Fruit fly (Drosophila melanogaster) whole organism, embryonic: ENCODE data around the gene Torsin.
A peak's percentile ranks its signal among the peaks of the same experiment; 100 is the strongest.

Experiments used
- Atf3 ChIP-seq: fragments of 200-800 bp; sonication (Bioruptor generic); optimal IDR thresholded peaks from 3 replicates; lab custom pipeline; 2016; ENCODE audit warnings: missing biosample characterization, missing genetic modification characterization
- B-H1 ChIP-seq: fragments of 200-800 bp; sonication (Bioruptor generic); IDR thresholded peaks from 3 replicates; pipeline ENCODE4 v1.3.6; 2022; ENCODE audit warnings: missing biosample characterization, missing genetic modification characterization
- CG10147 ChIP-seq: fragments of 200-800 bp; sonication (Bioruptor generic); optimal IDR thresholded peaks from 2 replicates; lab custom pipeline; 2019; ENCODE audit warnings: missing biosample characterization, mild to moderate bottlenecking, missing genetic modification characterization, moderate library complexity
- CG10543 ChIP-seq: fragments of 200-800 bp; sonication (Bioruptor generic); optimal IDR thresholded peaks from 3 replicates; lab custom pipeline; 2017; ENCODE audit warnings: missing biosample characterization, mild to moderate bottlenecking, missing genetic modification characterization, moderate library complexity
- CG10654 ChIP-seq: fragments of 200-800 bp; sonication (Bioruptor generic); optimal IDR thresholded peaks from 2 replicates; lab custom pipeline; 2016; ENCODE audit warnings: missing biosample characterization, missing genetic modification characterization
- CG11504 ChIP-seq: fragments of 200-800 bp; sonication (Bioruptor generic); optimal IDR thresholded peaks from 3 replicates; lab custom pipeline; 2019; ENCODE audit warnings: missing biosample characterization, mild to moderate bottlenecking, missing genetic modification characterization, moderate library complexity
- CG12155 ChIP-seq: fragments of 200-800 bp; sonication (Bioruptor generic); optimal IDR thresholded peaks from 3 replicates; lab custom pipeline; 2016; ENCODE audit warnings: missing biosample characterization, missing genetic modification characterization
- CG12391 ChIP-seq: fragments of 200-800 bp; sonication (Bioruptor generic); optimal IDR thresholded peaks from 3 replicates; lab custom pipeline; 2018; ENCODE audit warnings: missing biosample characterization, mild to moderate bottlenecking, missing genetic modification characterization, moderate library complexity
- CG13624 ChIP-seq: fragments of 200-800 bp; sonication (Bioruptor generic); optimal IDR thresholded peaks from 2 replicates; lab custom pipeline; 2016; ENCODE audit warnings: missing biosample characterization, missing genetic modification characterization
- CG13894 ChIP-seq: fragments of 200-800 bp; sonication (Bioruptor generic); optimal IDR thresholded peaks from 3 replicates; lab custom pipeline; 2018; ENCODE audit warnings: missing biosample characterization, mild to moderate bottlenecking, missing genetic modification characterization, moderate library complexity
- CG15011 ChIP-seq: fragments of 200-800 bp; sonication (Bioruptor generic); optimal IDR thresholded peaks from 3 replicates; lab custom pipeline; 2018; ENCODE audit warnings: missing biosample characterization, mild to moderate bottlenecking, missing genetic modification characterization
- CG1647 ChIP-seq: fragments of 200-800 bp; sonication (Bioruptor generic); optimal IDR thresholded peaks from 3 replicates; lab custom pipeline; 2016; ENCODE audit warnings: missing biosample characterization, missing genetic modification characterization
- CG16779 ChIP-seq: fragments of 200-800 bp; sonication (Bioruptor generic); IDR thresholded peaks from 2 replicates; pipeline ENCODE4 v1.3.6; 2022; ENCODE audit warnings: missing biosample characterization, missing genetic modification characterization
- CG17361 ChIP-seq: fragments of 200-800 bp; sonication (Bioruptor generic); IDR thresholded peaks from 3 replicates; pipeline ENCODE4 v1.3.6; 2022; ENCODE audit warnings: missing biosample characterization, missing genetic modification characterization
- CG2202 ChIP-seq: fragments of 200-800 bp; sonication (Bioruptor generic); optimal IDR thresholded peaks from 2 replicates; lab custom pipeline; 2018; ENCODE audit warnings: missing biosample characterization, mild to moderate bottlenecking, missing genetic modification characterization
- CG34224 ChIP-seq: fragments of 200-800 bp; sonication (Bioruptor generic); IDR thresholded peaks from 3 replicates; pipeline ENCODE4 v1.3.6; 2022; ENCODE audit warnings: missing biosample characterization, missing genetic modification characterization; ENCODE audit not compliant: partially characterized antibody
- CG7271 ChIP-seq: fragments of 200-800 bp; sonication (Bioruptor generic); optimal IDR thresholded peaks from 2 replicates; lab custom pipeline; 2018; ENCODE audit warnings: missing biosample characterization, mild to moderate bottlenecking, missing genetic modification characterization, moderate library complexity
- CG7357 ChIP-seq: fragments of 200-800 bp; sonication (Bioruptor generic); IDR thresholded peaks from 3 replicates; pipeline ENCODE4 v1.3.6; 2022; ENCODE audit warnings: missing biosample characterization, missing genetic modification characterization
- CG7745 ChIP-seq: fragments of 200-800 bp; sonication (Bioruptor generic); optimal IDR thresholded peaks from 2 replicates; lab custom pipeline; 2018; ENCODE audit warnings: missing biosample characterization, mild to moderate bottlenecking, missing genetic modification characterization, moderate library complexity
- CG8944 ChIP-seq: fragments of 200-800 bp; sonication (Bioruptor generic); optimal IDR thresholded peaks from 3 replicates; lab custom pipeline; 2016; ENCODE audit warnings: missing biosample characterization, missing genetic modification characterization
- D19B ChIP-seq: fragments of 200-800 bp; sonication (Bioruptor generic); optimal IDR thresholded peaks from 2 replicates; lab custom pipeline; 2017; ENCODE audit warnings: missing biosample characterization, mild to moderate bottlenecking, missing genetic modification characterization
- Fer1 ChIP-seq: fragments of 200-800 bp; sonication (Bioruptor generic); optimal IDR thresholded peaks from 2 replicates; lab custom pipeline; 2017; ENCODE audit warnings: missing biosample characterization, mild to moderate bottlenecking, missing genetic modification characterization
- HLH54F ChIP-seq: fragments of 200-800 bp; sonication (Bioruptor generic); optimal IDR thresholded peaks from 3 replicates; lab custom pipeline; 2016; ENCODE audit warnings: missing biosample characterization, missing genetic modification characterization
- HLHmδ ChIP-seq: fragments of 200-800 bp; sonication (Bioruptor generic); optimal IDR thresholded peaks from 2 replicates; lab custom pipeline; 2018; ENCODE audit warnings: missing biosample characterization, mild to moderate bottlenecking, missing genetic modification characterization, moderate library complexity
- HmgZ ChIP-seq: fragments of 200-800 bp; sonication (Bioruptor generic); optimal IDR thresholded peaks from 2 replicates; lab custom pipeline; 2018; ENCODE audit warnings: missing biosample characterization, mild to moderate bottlenecking, missing genetic modification characterization
- Hr78 ChIP-seq, 2 experiments: fragments of 200-800 bp in 1 of 2; fragments of >200 bp in 1 of 2; sonication (Bioruptor generic) in 1 of 2; optimal IDR thresholded peaks; 2 replicates each; lab custom pipeline; 2017 to 2019; ENCODE audit warnings: missing biosample characterization in 2 of 2, missing genetic modification characterization in 2 of 2, mild to moderate bottlenecking in 1 of 2, moderate library complexity in 1 of 2
- Jarid2 ChIP-seq: fragments of 200-800 bp; sonication (Bioruptor generic); optimal IDR thresholded peaks from 3 replicates; lab custom pipeline; 2017; ENCODE audit warnings: mild to moderate bottlenecking, missing biosample characterization, missing genetic modification reagents, missing genetic modification characterization
- Nf-YA ChIP-seq: fragments of 200-800 bp; sonication (Bioruptor generic); IDR thresholded peaks from 2 replicates; pipeline ENCODE4 v1.3.6; 2022; ENCODE audit warnings: missing biosample characterization, missing genetic modification characterization
- NfI ChIP-seq: fragments of 200-800 bp; sonication (Bioruptor generic); optimal IDR thresholded peaks from 3 replicates; lab custom pipeline; 2018; ENCODE audit warnings: missing biosample characterization, mild to moderate bottlenecking, missing genetic modification characterization, moderate library complexity
- Sry-β ChIP-seq: fragments of 200-800 bp; sonication (Bioruptor generic); optimal IDR thresholded peaks from 2 replicates; lab custom pipeline; 2018; ENCODE audit warnings: missing biosample characterization, mild to moderate bottlenecking, missing genetic modification characterization, moderate library complexity
- Xrp1 ChIP-seq: fragments of 200-800 bp; sonication (Bioruptor generic); IDR thresholded peaks from 2 replicates; pipeline ENCODE4 v1.3.6; 2022; ENCODE audit warnings: missing biosample characterization, missing genetic modification characterization
- abd-A ChIP-seq: fragments of 200-800 bp; sonication (Bioruptor generic); optimal IDR thresholded peaks from 3 replicates; lab custom pipeline; 2019; ENCODE audit warnings: missing biosample characterization, mild to moderate bottlenecking, missing genetic modification characterization, moderate library complexity
- ato ChIP-seq: fragments of 200-800 bp; sonication (Bioruptor generic); IDR thresholded peaks from 2 replicates; pipeline ENCODE4 v1.3.6; 2022; ENCODE audit warnings: missing biosample characterization, missing genetic modification characterization; ENCODE audit not compliant: partially characterized antibody
- bsh ChIP-seq, 2 experiments: fragments of 200-800 bp; sonication (Bioruptor generic); optimal IDR thresholded peaks; 2 replicates each; lab custom pipeline; 2017 to 2018; ENCODE audit warnings: mild to moderate bottlenecking in 2 of 2, missing biosample characterization in 2 of 2, missing genetic modification characterization in 2 of 2, moderate library complexity in 1 of 2
- cad ChIP-seq: fragments of >200 bp; optimal IDR thresholded peaks from 2 replicates; lab custom pipeline; 2017; ENCODE audit warnings: missing biosample characterization, missing genetic modification characterization
- ci ChIP-seq: fragments of 200-800 bp; sonication (Bioruptor generic); IDR thresholded peaks from 3 replicates; pipeline ENCODE4 v1.3.6; 2022; ENCODE audit warnings: missing biosample characterization, missing genetic modification characterization
- danr ChIP-seq: fragments of 200-800 bp; sonication (Bioruptor generic); IDR thresholded peaks from 2 replicates; pipeline ENCODE4 v1.3.6; 2022; ENCODE audit warnings: missing biosample characterization, missing genetic modification characterization
- dysf ChIP-seq: fragments of 200-800 bp; sonication (Bioruptor generic); IDR thresholded peaks from 3 replicates; pipeline ENCODE4 v1.3.6; 2022; ENCODE audit warnings: missing biosample characterization, missing genetic modification characterization
- jigr1 ChIP-seq: fragments of 200-800 bp; sonication (Bioruptor generic); IDR thresholded peaks from 3 replicates; pipeline ENCODE4 v1.3.6; 2022; ENCODE audit warnings: missing biosample characterization, missing genetic modification characterization
- knrl ChIP-seq: fragments of 200-800 bp; sonication (Bioruptor generic); IDR thresholded peaks from 3 replicates; pipeline ENCODE4 v1.3.6; 2022; ENCODE audit warnings: missing biosample characterization, missing genetic modification characterization; ENCODE audit not compliant: partially characterized antibody
- p53 ChIP-seq: fragments of 200-800 bp; sonication (Bioruptor generic); optimal IDR thresholded peaks from 2 replicates; lab custom pipeline; 2016; ENCODE audit warnings: missing biosample characterization, missing genetic modification characterization
- pho ChIP-seq: fragments of 200-800 bp; sonication (Bioruptor generic); optimal IDR thresholded peaks from 2 replicates; lab custom pipeline; 2016; ENCODE audit warnings: missing biosample characterization, missing genetic modification characterization
- sob ChIP-seq: fragments of 200-800 bp; sonication (Bioruptor generic); IDR thresholded peaks from 2 replicates; pipeline ENCODE4 v1.3.6; 2022; ENCODE audit warnings: missing biosample characterization, missing genetic modification characterization
- vnd ChIP-seq: fragments of 200-800 bp; sonication (Bioruptor generic); IDR thresholded peaks from 3 replicates; pipeline ENCODE4 v1.3.6; 2022; ENCODE audit warnings: missing biosample characterization, missing genetic modification characterization; ENCODE audit not compliant: partially characterized antibody
- wek ChIP-seq: fragments of 200-800 bp; sonication (Bioruptor generic); optimal IDR thresholded peaks from 3 replicates; lab custom pipeline; 2018; ENCODE audit warnings: missing biosample characterization, mild to moderate bottlenecking, missing genetic modification characterization, moderate library complexity
- wor ChIP-seq: fragments of 200-800 bp; sonication (Bioruptor generic); IDR thresholded peaks from 2 replicates; pipeline ENCODE4 v1.3.6; 2022; ENCODE audit warnings: missing biosample characterization, missing genetic modification characterization
- zen ChIP-seq: fragments of 200-800 bp; sonication (Bioruptor generic); optimal IDR thresholded peaks from 3 replicates; lab custom pipeline; 2018; ENCODE audit warnings: missing biosample characterization, mild to moderate bottlenecking, missing genetic modification characterization, moderate library complexity
- zf30C ChIP-seq: fragments of 200-800 bp; sonication (Bioruptor generic); optimal IDR thresholded peaks from 3 replicates; lab custom pipeline; 2018; ENCODE audit warnings: missing biosample characterization, mild to moderate bottlenecking, missing genetic modification characterization
- zfh1 ChIP-seq: fragments of 200-800 bp; sonication (Bioruptor generic); IDR thresholded peaks from 3 replicates; pipeline ENCODE4 v1.3.6; 2022; ENCODE audit warnings: missing biosample characterization, missing genetic modification characterization

Gene Torsin

DNA sequence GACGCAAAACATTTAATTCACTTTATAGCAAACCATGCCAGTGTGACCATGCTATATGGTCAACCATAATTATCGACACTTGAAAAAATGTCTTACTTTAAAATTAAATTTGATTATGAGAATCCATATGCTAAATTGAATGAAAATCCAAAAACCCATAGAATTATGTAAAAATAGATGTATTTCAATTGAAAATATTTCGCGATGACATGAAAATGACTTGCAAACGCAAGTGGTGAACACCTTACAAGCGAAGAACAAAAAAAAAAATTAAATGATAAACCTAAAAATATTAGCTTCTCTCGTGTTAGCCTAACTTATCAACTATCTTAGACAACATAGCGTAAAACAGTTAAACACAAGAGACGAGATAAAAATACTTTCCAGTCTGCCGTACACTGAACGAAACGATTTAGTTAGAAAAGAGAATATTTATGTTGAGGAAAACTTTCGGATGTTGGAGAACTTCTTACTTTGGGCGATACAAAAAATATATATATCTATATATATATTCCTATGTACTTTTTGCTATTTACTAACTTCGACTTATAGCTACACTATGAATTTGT lies 30.1 kb upstream of the Torsin start (continued):
- TF ChIP-seq ci (GFP tag; lab: Robert Waterston, UW) (peak; percentile 27; the same call in 1 of the 3 replicates), abd-A (tag; lab: Kevin White, UChicago) (no peak), CG10147 (peak; percentile 44), HLH54F (peak; percentile 59), Atf3 (peak; percentile 29), CG34224 (GFP tag; lab: Robert Waterston, UW) (no peak), wek (GFP tag; lab: Kevin White, UChicago) (peak; percentile 53), CG15011 (GFP tag; lab: Kevin White, UChicago) (peak; percentile 28), CG7745 (no peak), Sry-β (GFP tag; lab: Kevin White, UChicago) (no peak), CG13894 (tag; lab: Kevin White, UChicago) (no peak), B-H1 (peak; percentile 57; the same call in 2 of the 3 replicates), jigr1 (GFP tag; lab: Robert Waterston, UW) (no peak), ato (no peak), p53 (GFP tag; lab: Kevin White, UChicago) (no peak), CG7357 (GFP tag; lab: Robert Waterston, UW) (peak; percentile 43; the same call in 2 of the 3 replicates), CG10543 (GFP tag; lab: Kevin White, UChicago) (no peak), HLHmδ (no peak), sob (GFP tag; lab: Robert Waterston, UW) (peak; percentile 42; the same call in 1 of the 2 replicates), danr (0 out of 2 replicates have a peak, but pooled peaks have one; percentile 6), Jarid2 (no peak), CG16779 (GFP tag; lab: Robert Waterston, UW) (no peak), CG17361 (peak; percentile 64), CG13624 (peak; percentile 2), zen (tag; lab: Kevin White, UChicago) (no peak), bsh (GFP tag; optimal IDR thresholded peaks at IDR 0.05; lab: Kevin White, UChicago) (peak; percentile 30 to 58), knrl (GFP tag; lab: Robert Waterston, UW) (no peak), CG12155 (GFP tag; lab: Kevin White, UChicago) (peak; percentile 32), CG1647 (peak; percentile 21), zfh1 (GFP tag; lab: Robert Waterston, UW) (peak; percentile 53; the same call in 1 of the 3 replicates), cad (GFP tag; lab: Kevin White, UChicago) (no peak), CG2202 (tag; lab: Kevin White, UChicago) (no peak), wor (GFP tag; lab: Robert Waterston, UW) (no peak), Xrp1 (GFP tag; lab: Robert Waterston, UW) (peak; percentile 69), CG7271 (tag; lab: Kevin White, UChicago) (no peak), Nf-YA (GFP tag; lab: Robert Waterston, UW) (no peak), HmgZ (no peak), D19B (GFP tag; lab: Kevin White, UChicago) (peak; percentile 37), CG10654 (peak; percentile 21), CG12391 (tag; lab: Kevin White, UChicago) (peak; percentile 67), Hr78 (GFP tag; optimal IDR thresholded peaks at IDR 0.05; lab: Kevin White, UChicago) (no peak), pho (GFP tag; lab: Kevin White, UChicago) (peak; percentile 22), CG11504 (tag; lab: Kevin White, UChicago) (peak; percentile 63), CG8944 (GFP tag; lab: Kevin White, UChicago) (peak; percentile 15), Fer1 (peak; percentile 57), dysf (0 out of 3 replicates have a peak, but pooled peaks have one; percentile 22), NfI (peak; percentile 50), zf30C (GFP tag; lab: Kevin White, UChicago) (peak; percentile 90), vnd (GFP tag; lab: Robert Waterston, UW) (no peak)
